Fruit fly (Drosophila melanogaster) whole organism, adult: ENCODE measurements around the gene CG11811.
A peak's percentile ranks its signal among the peaks of the same experiment; 100 is the strongest.

Experiments
- CG11617 ChIP-seq: fragments of 200-800 bp; sonication (Bioruptor generic); optimal IDR thresholded peaks from 2 replicates; lab custom pipeline; 2017; ENCODE audit warnings: mild to moderate bottlenecking, missing biosample characterization, missing genetic modification reagents, missing genetic modification characterization
- CG14711 ChIP-seq: fragments of 200-800 bp; sonication (Bioruptor generic); optimal IDR thresholded peaks from 2 replicates; lab custom pipeline; 2018; ENCODE audit warnings: missing biosample characterization, mild to moderate bottlenecking, missing genetic modification characterization, moderate library complexity
- CG1620 ChIP-seq: fragments of 200-800 bp; sonication (Bioruptor generic); optimal IDR thresholded peaks from 2 replicates; lab custom pipeline; 2016; ENCODE audit warnings: missing biosample characterization, missing genetic modification characterization
- CG7045 ChIP-seq: fragments of 200-800 bp; sonication (Bioruptor generic); optimal IDR thresholded peaks from 2 replicates; lab custom pipeline; 2017; ENCODE audit warnings: missing biosample characterization, mild to moderate bottlenecking, missing genetic modification characterization
- Clk ChIP-seq: fragments of 200-800 bp; sonication (Bioruptor generic); optimal IDR thresholded peaks from 2 replicates; lab custom pipeline; 2017; ENCODE audit warnings: missing biosample characterization, missing genetic modification characterization
- Hr96 ChIP-seq: fragments of 200-800 bp; sonication (Bioruptor generic); optimal IDR thresholded peaks from 2 replicates; lab custom pipeline; 2016; ENCODE audit warnings: missing biosample characterization, missing genetic modification characterization
- bab1 ChIP-seq: fragments of 200-800 bp; sonication (Bioruptor generic); optimal IDR thresholded peaks from 3 replicates; lab custom pipeline; 2019; ENCODE audit warnings: missing biosample characterization, mild to moderate bottlenecking, missing genetic modification characterization, moderate library complexity
- kay ChIP-seq: fragments of 200-800 bp; sonication (Bioruptor generic); peaks from one replicate; lab custom pipeline; 2016; ENCODE audit warnings: missing biosample characterization, missing genetic modification characterization, borderline replicate concordance
- pad ChIP-seq: fragments of 200-800 bp; sonication (Bioruptor generic); optimal IDR thresholded peaks from 3 replicates; lab custom pipeline; 2017; ENCODE audit warnings: missing biosample characterization, missing genetic modification characterization, mild to moderate bottlenecking, moderate library complexity, missing genetic modification reagents
- toe ChIP-seq: fragments of 200-800 bp; sonication (Bioruptor generic); optimal IDR thresholded peaks from 2 replicates; lab custom pipeline; 2016; ENCODE audit warnings: missing biosample characterization, missing genetic modification characterization

DNA sequence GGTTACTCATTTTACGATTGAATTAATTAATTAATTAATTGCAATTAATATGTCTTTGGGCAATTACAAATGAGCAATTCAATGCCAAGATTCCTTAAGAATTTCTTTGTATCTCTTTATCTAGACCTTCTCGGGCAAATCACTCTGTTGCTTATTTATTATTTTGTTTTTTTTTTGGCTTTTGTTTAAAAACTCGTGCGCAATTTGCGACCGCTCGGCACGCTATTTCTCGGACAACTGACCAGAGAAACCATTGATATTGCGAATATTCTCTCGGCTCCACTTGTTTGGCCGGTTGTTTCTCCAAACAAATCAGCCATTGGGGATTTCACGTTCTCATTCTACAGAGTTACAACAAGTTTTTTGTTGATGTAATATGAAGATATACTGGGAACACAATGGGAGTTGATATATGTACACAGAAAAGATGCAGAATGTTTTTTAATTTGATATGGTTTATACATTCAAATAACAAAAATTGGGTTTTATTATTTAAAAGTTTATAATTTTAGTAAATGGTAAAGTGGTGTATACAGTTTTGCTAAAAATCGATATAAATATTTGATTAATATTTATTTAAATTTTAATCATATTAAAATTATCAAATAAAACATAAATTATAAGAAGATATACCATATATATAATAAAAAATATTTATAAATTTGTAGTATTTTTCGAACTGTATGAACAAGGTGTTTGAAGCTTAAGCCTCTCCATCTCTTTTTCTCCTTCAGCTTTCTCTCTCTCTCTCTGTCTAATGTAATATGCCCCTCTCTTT is 6.0 kb downstream of the CG11811 start, which contains the start of gene NijA:
- TF ChIP-seq CG1620 (no peak), Hr96 (no peak), toe (no peak), pad (no peak), kay (GFP tag; lab: Kevin White, UChicago) (no peak), CG7045 (GFP tag; lab: Kevin White, UChicago) (no peak), bab1 (GFP tag; lab: Kevin White, UChicago) (no peak), CG11617 (GFP tag; lab: Kevin White, UChicago) (no peak), CG14711 (peak; percentile 83), Clk (GFP tag; lab: Kevin White, UChicago) (no peak)
